Worm (Caenorhabditis elegans): ENCODE data around the gene gpx-6.

- TF ChIP-seq nhr-11 (tag; optimal IDR thresholded peaks at IDR 0.05) (no peak), unc-62 (GFP tag; optimal IDR thresholded peaks at IDR 0.05) (no peak), zag-1 (tag; optimal IDR thresholded peaks at IDR 0.05) (no peak), ztf-4 (tag; optimal IDR thresholded peaks at IDR 0.05) (no peak), nhr-12 (tag; optimal IDR thresholded peaks at IDR 0.05) (no peak), unc-86 (tag; optimal IDR thresholded peaks at IDR 0.05) (no peak), aly-2 (tag; optimal IDR thresholded peaks at IDR 0.05) (no peak), mep-1 (tag; optimal IDR thresholded peaks at IDR 0.05) (no peak)
Measured at ce11 chrIV:8199824-8200223, 22.2 kb upstream of the gpx-6 start.
